Fruit fly (Drosophila melanogaster) Kc167 (cell line): ENCODE measurements around the gene CG9289.

Source experiments
- Myc ChIP-seq: fragments of >200 bp; optimal IDR thresholded peaks from 2 replicates; lab custom pipeline; 2017; ENCODE audit warnings: missing external identifiers
- Sin3A ChIP-seq: fragments of >200 bp; optimal IDR thresholded peaks from 2 replicates; lab custom pipeline; 2018; ENCODE audit warnings: missing external identifiers
- h ChIP-seq: fragments of >200 bp; optimal IDR thresholded peaks from 3 replicates; lab custom pipeline; 2018; ENCODE audit warnings: missing external identifiers
- insv ChIP-seq: fragments of >200 bp; optimal IDR thresholded peaks from 3 replicates; lab custom pipeline; 2018; ENCODE audit warnings: missing external identifiers
- psq ChIP-seq: fragments of >200 bp; optimal IDR thresholded peaks from 2 replicates; lab custom pipeline; 2017; ENCODE audit warnings: missing external identifiers
- ttk ChIP-seq: sonication (Bioruptor generic); optimal IDR thresholded peaks from 2 replicates; lab custom pipeline; 2017; ENCODE audit warnings: missing external identifiers

dm6 chr2L:8672278-8672748 is 11.9 kb downstream of the CG9289 start, which contains the start of gene Glt:
- TF ChIP-seq Myc (lab: Kevin White, UChicago) (no peak), psq (lab: Kevin White, UChicago) (no peak), ttk (lab: Kevin White, UChicago) (no peak), h (lab: Kevin White, UChicago) (no peak), insv (lab: Kevin White, UChicago) (no peak), Sin3A (lab: Kevin White, UChicago) (no peak)
